Fruit fly (Drosophila melanogaster) whole organism, prepupa: Measurements from ENCODE around the gene CG15385.

ENCODE experiments used
- Blimp-1 ChIP-seq: fragments of 200-800 bp; sonication (Bioruptor generic); optimal IDR thresholded peaks from 3 replicates; lab custom pipeline; 2017; ENCODE audit warnings: missing biosample characterization, missing genetic modification characterization, mild to moderate bottlenecking, moderate library complexity, missing genetic modification reagents
- CG10631 ChIP-seq: fragments of 200-800 bp; sonication (Bioruptor generic); optimal IDR thresholded peaks from 2 replicates; lab custom pipeline; 2016; ENCODE audit warnings: missing biosample characterization, missing genetic modification characterization
- CG11294 ChIP-seq: fragments of 200-800 bp; sonication (Bioruptor generic); IDR thresholded peaks from 2 replicates; pipeline ENCODE4 v1.3.6; 2022; ENCODE audit warnings: missing biosample characterization, missing genetic modification characterization
- CG15336 ChIP-seq: fragments of 200-800 bp; sonication (Bioruptor generic); IDR thresholded peaks from 2 replicates; pipeline ENCODE4 v1.3.6; 2022; ENCODE audit warnings: missing biosample characterization, missing genetic modification characterization
- CG1621 ChIP-seq: fragments of 200-800 bp; sonication (Bioruptor generic); optimal IDR thresholded peaks from 3 replicates; lab custom pipeline; 2018; ENCODE audit warnings: missing biosample characterization, mild to moderate bottlenecking, missing genetic modification characterization
- CG16779 ChIP-seq: fragments of 200-800 bp; sonication (Bioruptor generic); optimal IDR thresholded peaks from 3 replicates; lab custom pipeline; 2017; ENCODE audit warnings: missing biosample characterization, mild to moderate bottlenecking, missing genetic modification characterization
- CG3032 ChIP-seq: fragments of 200-800 bp; optimal IDR thresholded peaks from 2 replicates; lab custom pipeline; 2019; ENCODE audit warnings: missing biosample characterization, mild to moderate bottlenecking, missing genetic modification characterization, moderate library complexity
- CG31627 ChIP-seq: fragments of 200-800 bp; sonication (Bioruptor generic); optimal IDR thresholded peaks from 3 replicates; lab custom pipeline; 2016; ENCODE audit warnings: missing biosample characterization, missing genetic modification characterization
- CG4318 ChIP-seq: fragments of 200-800 bp; sonication (Bioruptor generic); optimal IDR thresholded peaks from 3 replicates; lab custom pipeline; 2017; ENCODE audit warnings: missing biosample characterization, mild to moderate bottlenecking, missing genetic modification characterization
- CG6163 ChIP-seq: fragments of 200-800 bp; sonication (Bioruptor generic); IDR thresholded peaks from 3 replicates; pipeline ENCODE4 v1.3.6; 2022; ENCODE audit warnings: missing biosample characterization, missing genetic modification characterization
- CG6276 ChIP-seq: fragments of 200-800 bp; sonication (Bioruptor generic); optimal IDR thresholded peaks from 2 replicates; lab custom pipeline; 2017; ENCODE audit warnings: missing biosample characterization, mild to moderate bottlenecking, missing genetic modification characterization
- CG6792 ChIP-seq: fragments of 200-800 bp; sonication (Bioruptor generic); optimal IDR thresholded peaks from 3 replicates; lab custom pipeline; 2016; ENCODE audit warnings: missing biosample characterization, missing genetic modification characterization
- CG6808 ChIP-seq: fragments of 200-800 bp; sonication (Bioruptor generic); optimal IDR thresholded peaks from 3 replicates; lab custom pipeline; 2017; ENCODE audit warnings: missing biosample characterization, missing genetic modification characterization, mild to moderate bottlenecking, moderate library complexity, missing genetic modification reagents
- CG6854 ChIP-seq: fragments of 200-800 bp; sonication (Bioruptor generic); optimal IDR thresholded peaks from 2 replicates; lab custom pipeline; 2017; ENCODE audit warnings: missing biosample characterization, mild to moderate bottlenecking, missing genetic modification characterization
- CG7368 ChIP-seq: fragments of 200-800 bp; sonication (Bioruptor generic); optimal IDR thresholded peaks from 3 replicates; lab custom pipeline; 2016; ENCODE audit warnings: missing biosample characterization, missing genetic modification characterization
- CG8119 ChIP-seq: fragments of 200-800 bp; sonication (Bioruptor generic); IDR thresholded peaks from 3 replicates; pipeline ENCODE4 v1.3.6; 2022; ENCODE audit warnings: missing biosample characterization, missing genetic modification characterization
- CG8319 ChIP-seq: fragments of 200-800 bp; sonication (Bioruptor generic); optimal IDR thresholded peaks from 3 replicates; lab custom pipeline; 2016; ENCODE audit warnings: missing biosample characterization, missing genetic modification characterization
- Eip78C ChIP-seq: fragments of 200-800 bp; sonication (Bioruptor generic); peaks from one replicate; lab custom pipeline; 2016; ENCODE audit warnings: missing biosample characterization, missing genetic modification characterization
- Eip93F ChIP-seq: fragments of 200-800 bp; sonication (Bioruptor generic); optimal IDR thresholded peaks from 2 replicates; lab custom pipeline; 2016; ENCODE audit warnings: missing biosample characterization, mild to moderate bottlenecking, missing genetic modification characterization
- Ets21C ChIP-seq: fragments of 200-800 bp; sonication (Bioruptor generic); optimal IDR thresholded peaks from 3 replicates; lab custom pipeline; 2016; ENCODE audit warnings: missing biosample characterization, missing genetic modification characterization
- Hr38 ChIP-seq: sonication (Bioruptor generic); optimal IDR thresholded peaks from 2 replicates; lab custom pipeline; 2016; ENCODE audit warnings: missing biosample characterization, missing genetic modification characterization
- Hr39 ChIP-seq: fragments of 200-800 bp; sonication (Bioruptor generic); optimal IDR thresholded peaks from 2 replicates; lab custom pipeline; 2016; ENCODE audit warnings: missing biosample characterization, missing genetic modification characterization
- Smox ChIP-seq: fragments of 200-800 bp; sonication (Bioruptor generic); optimal IDR thresholded peaks from 3 replicates; lab custom pipeline; 2016; ENCODE audit warnings: missing biosample characterization, missing genetic modification characterization
- Sox102F ChIP-seq: fragments of 200-800 bp; sonication (Bioruptor generic); optimal IDR thresholded peaks from 2 replicates; lab custom pipeline; 2016; ENCODE audit warnings: missing biosample characterization, mild to moderate bottlenecking, missing genetic modification characterization
- Sox14 ChIP-seq: fragments of 200-800 bp; sonication (Bioruptor generic); optimal IDR thresholded peaks from 3 replicates; lab custom pipeline; 2016; ENCODE audit warnings: missing biosample characterization, missing genetic modification characterization
- Sox15 ChIP-seq: fragments of 200-800 bp; sonication (Bioruptor generic); optimal IDR thresholded peaks from 3 replicates; lab custom pipeline; 2016; ENCODE audit warnings: missing biosample characterization, missing genetic modification characterization
- achi ChIP-seq: fragments of 200-800 bp; sonication (Bioruptor generic); optimal IDR thresholded peaks from 3 replicates; lab custom pipeline; 2016; ENCODE audit warnings: missing biosample characterization, missing genetic modification characterization
- acj6 ChIP-seq: fragments of 200-800 bp; sonication (Bioruptor generic); optimal IDR thresholded peaks from 3 replicates; lab custom pipeline; 2016; ENCODE audit warnings: missing biosample characterization, missing genetic modification characterization
- cyc ChIP-seq: fragments of 200-800 bp; sonication (Bioruptor generic); optimal IDR thresholded peaks from 3 replicates; lab custom pipeline; 2016; ENCODE audit warnings: missing biosample characterization, missing genetic modification characterization
- dsx ChIP-seq: fragments of 200-800 bp; optimal IDR thresholded peaks from 3 replicates; lab custom pipeline; 2019; ENCODE audit warnings: missing biosample characterization, mild to moderate bottlenecking, missing genetic modification characterization, moderate library complexity; ENCODE audit not compliant: poor library complexity, severe bottlenecking
- eg ChIP-seq: fragments of 200-800 bp; sonication (Bioruptor generic); IDR thresholded peaks from 3 replicates; pipeline ENCODE4 v1.3.6; 2022; ENCODE audit warnings: missing biosample characterization, missing genetic modification characterization
- esn ChIP-seq: fragments of 200-800 bp; sonication (Bioruptor generic); optimal IDR thresholded peaks from 2 replicates; lab custom pipeline; 2016; ENCODE audit warnings: missing biosample characterization, mild to moderate bottlenecking, missing genetic modification characterization, moderate library complexity
- fd85E ChIP-seq: fragments of 200-800 bp; sonication (Bioruptor generic); optimal IDR thresholded peaks from 3 replicates; lab custom pipeline; 2016; ENCODE audit warnings: missing biosample characterization, missing genetic modification characterization
- fkh ChIP-seq: fragments of 200-800 bp; sonication (Bioruptor generic); optimal IDR thresholded peaks from 3 replicates; lab custom pipeline; 2017; ENCODE audit warnings: missing biosample characterization, mild to moderate bottlenecking, missing genetic modification characterization, moderate library complexity
- lz ChIP-seq: fragments of 200-800 bp; sonication (Bioruptor generic); optimal IDR thresholded peaks from 3 replicates; lab custom pipeline; 2016; ENCODE audit warnings: missing biosample characterization, missing genetic modification characterization
- pdm3 ChIP-seq: fragments of 200-800 bp; sonication (Bioruptor generic); optimal IDR thresholded peaks from 3 replicates; lab custom pipeline; 2016; ENCODE audit warnings: missing biosample characterization, missing genetic modification characterization
- salr ChIP-seq, 2 experiments: fragments of 200-800 bp; sonication (Bioruptor generic); optimal IDR thresholded peaks; 3 replicates each; lab custom pipeline; 2016 to 2018; ENCODE audit warnings: missing biosample characterization in 2 of 2, missing genetic modification characterization in 2 of 2, mild to moderate bottlenecking in 1 of 2
- ss ChIP-seq, 2 experiments: fragments of 200-800 bp; sonication (Bioruptor generic); optimal IDR thresholded peaks; 2 replicates in 1 of 2; 3 replicates in 1 of 2; lab custom pipeline; 2017 to 2018; ENCODE audit warnings: mild to moderate bottlenecking in 2 of 2, missing biosample characterization in 2 of 2, missing genetic modification characterization in 2 of 2, moderate library complexity in 1 of 2
- svp ChIP-seq: fragments of 200-800 bp; sonication (Bioruptor generic); peaks from one replicate; lab custom pipeline; 2016; ENCODE audit warnings: missing biosample characterization, missing genetic modification characterization
- topi ChIP-seq: fragments of 200-800 bp; sonication (Bioruptor generic); optimal IDR thresholded peaks from 3 replicates; lab custom pipeline; 2016; ENCODE audit warnings: missing biosample characterization, missing genetic modification characterization
- vri ChIP-seq: fragments of 200-800 bp; sonication (Bioruptor generic); optimal IDR thresholded peaks from 3 replicates; lab custom pipeline; 2016; ENCODE audit warnings: missing biosample characterization, mild to moderate bottlenecking, missing genetic modification characterization

CG15385 gene

DNA sequence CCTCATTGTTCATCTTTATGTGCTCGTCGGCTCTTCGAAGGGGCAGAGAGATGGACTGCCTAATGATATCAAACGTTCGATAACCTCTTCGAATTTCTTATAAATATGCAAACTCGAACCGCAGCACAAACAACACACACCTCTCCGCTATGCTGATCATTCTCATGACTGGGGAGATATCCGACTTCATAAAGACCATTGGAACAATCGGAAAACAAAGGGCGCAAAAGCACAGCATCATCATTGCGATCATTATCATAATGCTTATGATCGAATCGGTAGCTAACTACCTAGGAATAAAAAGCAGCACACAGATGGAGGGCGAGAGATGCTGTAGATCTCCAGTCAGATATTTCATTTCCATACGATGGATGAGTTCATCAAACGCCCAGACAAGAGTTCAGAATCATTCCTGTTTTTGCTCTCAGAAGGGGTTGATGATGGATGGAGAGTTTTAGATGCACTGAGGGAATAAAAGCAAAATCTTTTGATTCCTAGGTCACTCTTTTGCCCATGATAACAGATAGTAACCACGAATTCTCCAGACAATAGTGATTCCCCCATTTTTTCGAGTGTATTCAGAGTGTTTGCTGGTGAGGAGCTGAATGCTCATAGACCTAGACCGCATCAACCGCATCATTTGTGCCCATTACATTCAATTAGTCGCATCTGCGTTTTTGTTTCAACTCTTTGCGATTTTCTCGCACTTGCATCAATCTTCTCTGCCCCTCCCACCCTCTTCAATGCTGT lies 45.2 kb downstream of the CG15385 start (continued):
- TF ChIP-seq fkh (GFP tag; lab: Kevin White, UChicago) (no peak), lz (GFP tag; lab: Kevin White, UChicago) (no peak), eg (GFP tag; lab: Robert Waterston, UW) (0 out of 3 replicates have a peak, but pooled peaks have one; percentile 40), dsx (GFP tag; lab: Kevin White, UChicago) (no peak), pdm3 (GFP tag; lab: Kevin White, UChicago) (no peak), esn (GFP tag; lab: Kevin White, UChicago) (no peak), CG7368 (no peak), Eip78C (GFP tag; lab: Kevin White, UChicago) (peak; percentile 49), salr (GFP tag; optimal IDR thresholded peaks at IDR 0.05; lab: Kevin White, UChicago) (peak; percentile 3 to 15), CG8319 (GFP tag; lab: Kevin White, UChicago) (no peak), CG1621 (tag; lab: Kevin White, UChicago) (no peak), Sox14 (GFP tag; lab: Kevin White, UChicago) (peak; percentile 26), Sox15 (no peak), CG6808 (GFP tag; lab: Kevin White, UChicago) (peak; percentile 12), achi (peak; percentile 6)

dm6 chr2L:2165864-2166263 lies 46.5 kb downstream of the CG15385 start:
- TF ChIP-seq Blimp-1 (no peak), svp (peak; percentile 44), CG4318 (GFP tag; lab: Kevin White, UChicago) (no peak), Hr39 (no peak), acj6 (no peak), Eip78C (GFP tag; lab: Kevin White, UChicago) (peak; percentile 38), fd85E (no peak), CG6854 (peak; percentile 62), Hr38 (GFP tag; lab: Kevin White, UChicago) (no peak), CG6792 (GFP tag; lab: Kevin White, UChicago) (no peak), dsx (GFP tag; lab: Kevin White, UChicago) (no peak), cyc (GFP tag; lab: Kevin White, UChicago) (no peak), vri (GFP tag; lab: Kevin White, UChicago) (peak; percentile 62), Smox (GFP tag; lab: Kevin White, UChicago) (no peak), ss (GFP tag; optimal IDR thresholded peaks at IDR 0.05; lab: Kevin White, UChicago) (peak in 1 of 2 experiments; percentile 5), CG31627 (GFP tag; lab: Kevin White, UChicago) (no peak), CG11294 (no peak), fkh (GFP tag; lab: Kevin White, UChicago) (peak; percentile 95), eg (GFP tag; lab: Robert Waterston, UW) (no peak)

DNA sequence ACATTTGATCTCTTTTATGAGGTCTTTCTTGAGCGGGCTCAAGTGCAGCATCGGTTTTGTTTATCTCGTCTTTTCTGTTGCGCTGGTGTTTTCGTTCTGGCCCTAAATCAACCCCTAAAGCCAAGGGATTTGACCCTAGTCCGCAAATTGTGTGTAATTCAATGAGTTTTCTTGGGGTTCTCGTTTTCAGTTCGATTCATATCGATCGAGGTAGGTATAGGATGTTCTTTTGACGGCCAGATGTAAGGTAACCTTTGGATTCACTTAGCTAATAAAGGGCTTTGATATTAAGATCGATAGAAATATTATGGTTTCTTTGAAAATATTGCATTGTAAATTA lies 47.2 kb downstream of the CG15385 start:
- TF ChIP-seq Hr39: no peak
- no peak for TF ChIP-seq Blimp-1
- no peak for TF ChIP-seq achi
- no peak for TF ChIP-seq CG15336
- TF ChIP-seq lz (GFP tag; lab: Kevin White, UChicago): no peak
- TF ChIP-seq Ets21C (GFP tag; lab: Kevin White, UChicago): no peak
- TF ChIP-seq CG10631 (GFP tag; lab: Kevin White, UChicago): no peak
- no peak for TF ChIP-seq CG6276 (GFP tag; lab: Kevin White, UChicago)
- no peak for TF ChIP-seq Sox14 (GFP tag; lab: Kevin White, UChicago)
- no peak for TF ChIP-seq CG7368
- no peak for TF ChIP-seq CG6163 (GFP tag; lab: Robert Waterston, UW)
- no peak for TF ChIP-seq Sox102F (GFP tag; lab: Kevin White, UChicago)
- no peak for TF ChIP-seq CG3032 (tag; lab: Kevin White, UChicago)
- TF ChIP-seq Eip93F: no peak
- no peak for TF ChIP-seq Smox (GFP tag; lab: Kevin White, UChicago)
- TF ChIP-seq topi: no peak
- TF ChIP-seq Eip78C (GFP tag; lab: Kevin White, UChicago): no peak
- TF ChIP-seq CG16779 (tag; lab: Kevin White, UChicago): no peak
- TF ChIP-seq CG8119: no peak
- no peak for TF ChIP-seq pdm3 (GFP tag; lab: Kevin White, UChicago)
- TF ChIP-seq, all 60 proteins: peak for 0
